Worm (Caenorhabditis elegans) whole organism, midembryonic: ENCODE results near the gene srh-233.

Experiments used
- flt-1 ChIP-seq: fragments of 200-800 bp; sonication (Bioruptor generic); IDR thresholded peaks from 2 replicates; pipeline ENCODE4 v1.3.6; 2022; ENCODE audit warnings: missing genetic modification characterization, missing compliant biosample characterization
- med-1 ChIP-seq: sonication (generic microtip); optimal IDR thresholded peaks from 2 replicates; lab custom pipeline; 2017; ENCODE audit warnings: missing genetic modification characterization, mild to moderate bottlenecking, missing compliant biosample characterization, antibody characterized with exemption, missing genetic modification reagents; ENCODE audit not compliant: insufficient read depth
- ztf-29 ChIP-seq: fragments of 200-800 bp; sonication (Bioruptor generic); IDR thresholded peaks from 2 replicates; pipeline ENCODE4 v1.3.6; 2022; ENCODE audit warnings: missing genetic modification reagents, missing genetic modification characterization, missing compliant biosample characterization

DNA sequence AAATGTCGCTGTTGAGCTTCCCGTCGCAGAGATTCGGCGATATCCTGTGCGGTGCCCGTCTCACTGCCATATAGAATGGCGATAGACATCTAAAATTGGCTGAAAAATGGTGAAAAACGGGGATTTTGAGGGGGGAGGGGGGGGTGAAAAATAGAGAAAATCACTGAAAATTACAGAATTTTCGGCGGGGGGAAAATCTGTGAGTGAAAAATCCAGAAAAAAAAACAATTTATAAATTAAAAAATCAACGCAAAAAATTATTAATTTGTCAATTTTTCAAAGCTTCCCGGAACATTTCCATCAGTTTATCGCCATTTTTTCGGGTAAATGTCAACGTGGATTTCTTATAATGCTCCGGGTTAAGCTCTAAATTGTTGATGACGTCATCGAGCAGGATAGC lies 38.5 kb downstream of the srh-233 start, which contains the start of gene fre-1:
- TF ChIP-seq flt-1 (GFP tag; lab: Robert Waterston, UW) (no peak), med-1 (GFP tag; lab: Kevin White, UChicago) (no peak), ztf-29 (GFP tag; lab: Robert Waterston, UW) (no peak)
